Worm (Caenorhabditis elegans): ENCODE results near the gene flad-1.

- TF ChIP-seq mdl-1 (tag; optimal IDR thresholded peaks at IDR 0.05) (no peak), nhr-12 (tag; optimal IDR thresholded peaks at IDR 0.05) (no peak), ceh-16 (tag; optimal IDR thresholded peaks at IDR 0.05) (no peak), ZK546.5 (tag; optimal IDR thresholded peaks at IDR 0.05) (no peak), unc-39 (tag; optimal IDR thresholded peaks at IDR 0.05) (no peak)
Observed at ce11 chrII:9933947-9934383, 10.0 kb upstream of the flad-1 start.

Data from whole organism, L2 larva.